Worm (Caenorhabditis elegans) whole organism, late embryonic: ENCODE measurements around the gene ima-1.

Source experiments
- fkh-10 ChIP-seq: fragments of 150-350 bp; optimal IDR thresholded peaks from 2 replicates; lab custom pipeline; 2014; ENCODE audit warnings: missing biosample characterization, missing genetic modification reagents, missing genetic modification characterization
- mec-3 ChIP-seq: sonication (generic microtip); optimal IDR thresholded peaks from 2 replicates; lab custom pipeline; 2016; ENCODE audit warnings: borderline replicate concordance, missing genetic modification characterization, missing compliant biosample characterization
- pat-9 ChIP-seq: fragments of 200-800 bp; sonication (Bioruptor generic); optimal IDR thresholded peaks from 2 replicates; lab custom pipeline; 2018; ENCODE audit warnings: mild to moderate bottlenecking, missing genetic modification characterization, moderate library complexity, missing compliant biosample characterization
- pqm-1 ChIP-seq: sonication (generic microtip); optimal IDR thresholded peaks from 2 replicates; lab custom pipeline; 2016; ENCODE audit warnings: missing genetic modification characterization, missing compliant biosample characterization
- syd-9 ChIP-seq: sonication (generic microtip); optimal IDR thresholded peaks from 2 replicates; lab custom pipeline; 2016; ENCODE audit warnings: mild to moderate bottlenecking, missing genetic modification characterization, moderate library complexity, missing compliant biosample characterization
- ttx-3 ChIP-seq: sonication (generic microtip); optimal IDR thresholded peaks from 2 replicates; lab custom pipeline; 2016; ENCODE audit warnings: missing genetic modification reagents, missing genetic modification characterization, missing compliant biosample characterization

DNA sequence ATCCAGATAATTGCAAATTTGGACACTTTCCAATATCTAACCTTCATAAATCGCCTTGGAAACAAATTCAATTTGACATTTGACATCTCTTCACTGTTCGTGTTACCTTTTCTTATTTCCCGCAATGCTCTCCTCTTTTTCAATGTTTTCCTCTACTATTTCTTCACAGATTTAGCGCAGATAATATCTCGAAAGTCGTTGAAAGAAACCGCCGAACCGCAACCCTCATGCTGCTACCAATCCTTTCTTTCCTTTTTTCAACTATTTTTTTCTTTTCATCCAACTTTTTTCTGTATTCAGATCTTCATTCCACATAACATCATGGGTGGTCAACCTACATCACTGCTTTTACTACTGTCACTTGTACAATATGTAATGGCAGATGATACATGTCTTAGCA, 5.1 kb upstream of the ima-1 start, which contains the start of gene T19B10.5:
- TF ChIP-seq fkh-10 (GFP tag; lab: Kevin White, UChicago) (no peak), pqm-1 (tag; lab: Kevin White, UChicago) (no peak), syd-9 (tag; lab: Kevin White, UChicago) (no peak), ttx-3 (tag; lab: Kevin White, UChicago) (no peak), pat-9 (tag; lab: Kevin White, UChicago) (no peak), mec-3 (tag; lab: Kevin White, UChicago) (no peak)
